Worm (Caenorhabditis elegans): Measurements from ENCODE around the gene F53F8.5.

ce11 chrV:20710156-20710555, 6.3 kb upstream of the F53F8.5 start:
- no peak for TF ChIP-seq pqm-1 (tag; optimal IDR thresholded peaks at IDR 0.05)
- TF ChIP-seq nhr-11 (tag; optimal IDR thresholded peaks at IDR 0.05): no peak
- TF ChIP-seq zfp-2 (tag; optimal IDR thresholded peaks at IDR 0.05): no peak
- TF ChIP-seq lin-15B (tag; optimal IDR thresholded peaks at IDR 0.05): no peak
- no peak for TF ChIP-seq ama-1 (optimal IDR thresholded peaks at IDR 0.05)
- no peak for TF ChIP-seq ztf-11 (tag; optimal IDR thresholded peaks at IDR 0.05)
- no peak for TF ChIP-seq nhr-28 (tag; optimal IDR thresholded peaks at IDR 0.05)
- no peak for TF ChIP-seq F37D6.2 (tag; optimal IDR thresholded peaks at IDR 0.05)

Measured in whole organism, L4 larva.